Worm (Caenorhabditis elegans) whole organism, L4 larva: ENCODE measurements around the gene nex-2.

Source experiments
- F10B5.3 ChIP-seq: sonication (generic microtip); optimal IDR thresholded peaks from 2 replicates; lab custom pipeline; 2016; ENCODE audit warnings: mild to moderate bottlenecking, missing genetic modification characterization, missing compliant biosample characterization
- F49E8.2 ChIP-seq: sonication (generic microtip); optimal IDR thresholded peaks from 2 replicates; lab custom pipeline; 2016; ENCODE audit warnings: missing compliant biosample characterization, mild to moderate bottlenecking, missing genetic modification characterization, borderline replicate concordance
- T26A8.4 ChIP-seq: fragments of 200-800 bp; sonication (Bioruptor generic); IDR thresholded peaks from 2 replicates; pipeline ENCODE4 v1.3.6; 2022; ENCODE audit warnings: missing genetic modification characterization, missing compliant biosample characterization
- Y105C5A.15 ChIP-seq: fragments of 200-800 bp; sonication (Bioruptor generic); IDR thresholded peaks from 2 replicates; pipeline ENCODE4 v1.3.6; 2022; ENCODE audit warnings: missing genetic modification characterization, missing compliant biosample characterization
- Y48G9A.11 ChIP-seq: fragments of 200-800 bp; sonication (Bioruptor generic); IDR thresholded peaks from 2 replicates; pipeline ENCODE4 v1.3.6; 2022; ENCODE audit warnings: missing genetic modification reagents, missing genetic modification characterization, missing compliant biosample characterization
- Y75B8A.6 ChIP-seq: fragments of 200-800 bp; sonication (Bioruptor generic); IDR thresholded peaks from 2 replicates; pipeline ENCODE4 v1.3.6; 2022; ENCODE audit warnings: missing genetic modification reagents, missing genetic modification characterization, missing compliant biosample characterization
- aha-1 ChIP-seq: fragments of 150-350 bp; peaks from one replicate; lab custom pipeline; 2014; ENCODE audit warnings: missing biosample characterization, missing genetic modification characterization
- arid-1 ChIP-seq: fragments of 200-800 bp; sonication (Bioruptor generic); conservative IDR thresholded peaks from 2 replicates; pipeline ENCODE4 v1.3.6; 2022; ENCODE audit warnings: missing genetic modification reagents, missing genetic modification characterization, missing compliant biosample characterization
- ceh-28 ChIP-seq: fragments of 150-350 bp; optimal IDR thresholded peaks from 2 replicates; lab custom pipeline; 2014; ENCODE audit warnings: missing biosample characterization, missing genetic modification reagents, missing genetic modification characterization
- ceh-44 ChIP-seq: fragments of 200-800 bp; sonication (Bioruptor generic); IDR thresholded peaks from 2 replicates; pipeline ENCODE4 v1.3.6; 2022; ENCODE audit warnings: missing genetic modification reagents, missing genetic modification characterization, missing compliant biosample characterization
- ceh-62 ChIP-seq: sonication (generic microtip); optimal IDR thresholded peaks from 2 replicates; lab custom pipeline; 2017; ENCODE audit warnings: missing biosample characterization, missing genetic modification characterization
- ces-1 ChIP-seq: fragments of 150-350 bp; sonication (generic microtip); optimal IDR thresholded peaks from 4 replicates; lab custom pipeline; 2014; ENCODE audit warnings: missing biosample characterization, missing genetic modification reagents, missing genetic modification characterization
- daf-16 ChIP-seq, 3 experiments: sonication (generic microtip); optimal IDR thresholded peaks; 2 replicates each; lab custom pipeline; 2016 to 2017; ENCODE audit warnings: missing genetic modification characterization in 3 of 3, missing genetic modification reagents in 3 of 3, mild to moderate bottlenecking in 2 of 3, missing compliant biosample characterization in 2 of 3, missing biosample characterization in 1 of 3, moderate library complexity in 1 of 3
- daf-19 ChIP-seq: fragments of 200-800 bp; sonication (Bioruptor generic); conservative IDR thresholded peaks from 2 replicates; pipeline ENCODE4 v1.3.6; 2022; ENCODE audit warnings: missing genetic modification characterization, missing compliant biosample characterization
- daf-8 ChIP-seq: fragments of 200-800 bp; sonication (Bioruptor generic); IDR thresholded peaks from 2 replicates; pipeline ENCODE4 v1.3.6; 2022; ENCODE audit warnings: missing genetic modification characterization, missing compliant biosample characterization
- dmd-9 ChIP-seq: fragments of 200-800 bp; sonication (Bioruptor generic); IDR thresholded peaks from 2 replicates; pipeline ENCODE4 v1.3.6; 2022; ENCODE audit warnings: missing genetic modification reagents, missing genetic modification characterization, missing compliant biosample characterization
- dpl-1 ChIP-seq: fragments of 150-350 bp; optimal IDR thresholded peaks from 2 replicates; lab custom pipeline; 2014; ENCODE audit warnings: missing biosample characterization, missing genetic modification reagents, missing genetic modification characterization
- dve-1 ChIP-seq: sonication (generic microtip); optimal IDR thresholded peaks from 2 replicates; lab custom pipeline; 2017; ENCODE audit warnings: antibody characterized with exemption, mild to moderate bottlenecking, missing genetic modification characterization, missing compliant biosample characterization; ENCODE audit not compliant: insufficient read depth
- egl-27 ChIP-seq: sonication (generic microtip); optimal IDR thresholded peaks from 3 replicates; lab custom pipeline; 2017; ENCODE audit warnings: missing biosample characterization, missing genetic modification reagents, missing genetic modification characterization
- egl-43 ChIP-seq: fragments of 200-800 bp; sonication (Bioruptor generic); IDR thresholded peaks from 2 replicates; pipeline ENCODE4 v1.3.6; 2022; ENCODE audit warnings: missing genetic modification reagents, missing genetic modification characterization, missing compliant biosample characterization
- hif-1 ChIP-seq, 2 experiments: sonication (generic microtip); optimal IDR thresholded peaks; 2 replicates each; lab custom pipeline; 2016 to 2017; ENCODE audit warnings: missing compliant biosample characterization in 2 of 2, missing genetic modification characterization in 2 of 2, missing genetic modification reagents in 2 of 2, missing genotype in 2 of 2, mild to moderate bottlenecking in 1 of 2
- hlh-11 ChIP-seq: fragments of 200-800 bp; sonication (Bioruptor generic); optimal IDR thresholded peaks from 2 replicates; lab custom pipeline; 2018; ENCODE audit warnings: mild to moderate bottlenecking, missing genetic modification characterization, missing compliant biosample characterization
- hlh-30 ChIP-seq: sonication (generic microtip); optimal IDR thresholded peaks from 2 replicates; lab custom pipeline; 2017; ENCODE audit warnings: antibody characterized with exemption, mild to moderate bottlenecking, missing genetic modification characterization, missing compliant biosample characterization; ENCODE audit not compliant: insufficient read depth
- jun-1 ChIP-seq: fragments of 150-350 bp; optimal IDR thresholded peaks from 2 replicates; lab custom pipeline; 2014; ENCODE audit warnings: missing biosample characterization, missing genetic modification reagents, missing genetic modification characterization
- lim-7 ChIP-seq: fragments of 200-800 bp; sonication (Bioruptor generic); IDR thresholded peaks from 2 replicates; pipeline ENCODE4 v1.3.6; 2022; ENCODE audit warnings: missing genetic modification characterization, missing compliant biosample characterization
- lin-13 ChIP-seq: fragments of 150-350 bp; optimal IDR thresholded peaks from 2 replicates; lab custom pipeline; 2014; ENCODE audit warnings: missing biosample characterization, missing genetic modification reagents, missing genetic modification characterization
- lin-38 ChIP-seq: fragments of 200-800 bp; sonication (Bioruptor generic); IDR thresholded peaks from 2 replicates; pipeline ENCODE4 v1.3.6; 2022; ENCODE audit warnings: missing genetic modification reagents, missing genetic modification characterization, missing compliant biosample characterization
- lsy-2 ChIP-seq, 2 experiments: fragments of 150-350 bp in 1 of 2; sonication (generic microtip) in 1 of 2; optimal IDR thresholded peaks; 2 replicates each; lab custom pipeline; 2014 to 2017; ENCODE audit warnings: missing biosample characterization in 2 of 2, missing genetic modification characterization in 2 of 2
- mes-2 ChIP-seq: sonication (generic microtip); optimal IDR thresholded peaks from 2 replicates; lab custom pipeline; 2016; ENCODE audit warnings: missing genotype, mild to moderate bottlenecking, missing genetic modification characterization, missing compliant biosample characterization; ENCODE audit not compliant: poor library complexity, severe bottlenecking
- mxl-2 ChIP-seq: fragments of 200-800 bp; sonication (Bioruptor generic); conservative IDR thresholded peaks from 2 replicates; pipeline ENCODE4 v1.3.6; 2022; ENCODE audit warnings: missing genetic modification reagents, missing genetic modification characterization, missing compliant biosample characterization
- nhr-10 ChIP-seq: fragments of 150-350 bp; optimal IDR thresholded peaks from 2 replicates; lab custom pipeline; 2014; ENCODE audit warnings: missing biosample characterization, missing genetic modification characterization
- nhr-11 ChIP-seq: fragments of 150-350 bp; optimal IDR thresholded peaks from 2 replicates; lab custom pipeline; 2014; ENCODE audit warnings: missing biosample characterization, missing genetic modification characterization
- nhr-111 ChIP-seq: fragments of 200-800 bp; sonication (Bioruptor generic); optimal IDR thresholded peaks from 2 replicates; lab custom pipeline; 2018; ENCODE audit warnings: mild to moderate bottlenecking, missing genetic modification characterization, missing compliant biosample characterization
- nhr-42 ChIP-seq: fragments of 200-800 bp; sonication (Bioruptor generic); IDR thresholded peaks from 2 replicates; pipeline ENCODE4 v1.3.6; 2022; ENCODE audit warnings: missing genetic modification characterization, missing compliant biosample characterization
- nhr-76 ChIP-seq: fragments of 150-350 bp; optimal IDR thresholded peaks from 2 replicates; lab custom pipeline; 2014; ENCODE audit warnings: missing biosample characterization, missing genetic modification characterization
- pha-4 ChIP-seq, 2 experiments: fragments of 150-350 bp in 1 of 2; fragments of 200-800 bp in 1 of 2; sonication (Bioruptor generic) in 1 of 2; IDR thresholded peaks in 1 of 2; optimal IDR thresholded peaks in 1 of 2; 2 replicates each; pipeline versions ENCODE4 v1.3.6 to Lab custom; 2014 to 2022; ENCODE audit warnings: missing genetic modification characterization in 2 of 2, missing genetic modification reagents in 2 of 2, missing biosample characterization in 1 of 2, missing compliant biosample characterization in 1 of 2
- php-3 ChIP-seq: fragments of 200-800 bp; sonication (Bioruptor generic); IDR thresholded peaks from 2 replicates; pipeline ENCODE4 v1.3.6; 2022; ENCODE audit warnings: missing genetic modification reagents, missing genetic modification characterization, missing compliant biosample characterization
- set-16 ChIP-seq: fragments of 200-800 bp; sonication (Bioruptor generic); IDR thresholded peaks from 2 replicates; pipeline ENCODE4 v1.3.6; 2022; ENCODE audit warnings: missing genetic modification reagents, missing genetic modification characterization, missing compliant biosample characterization
- snpc-1.2 ChIP-seq: fragments of 200-800 bp; sonication (Bioruptor generic); IDR thresholded peaks from 2 replicates; pipeline ENCODE4 v1.3.6; 2022; ENCODE audit warnings: missing genetic modification reagents, missing genetic modification characterization, missing compliant biosample characterization
- unc-130 ChIP-seq: sonication (generic microtip); optimal IDR thresholded peaks from 2 replicates; lab custom pipeline; 2016; ENCODE audit warnings: missing genetic modification reagents, missing genetic modification characterization, missing compliant biosample characterization
- zfp-3 ChIP-seq: fragments of 200-800 bp; sonication (Bioruptor generic); conservative IDR thresholded peaks from 2 replicates; pipeline ENCODE4 v1.3.6; 2022; ENCODE audit warnings: missing genetic modification reagents, missing genetic modification characterization, missing compliant biosample characterization

The nex-2 gene

ce11 chrIII:10326327-10326726 lies 3.9 kb downstream of the nex-2 start:
- TF ChIP-seq egl-27 (tag; lab: Kevin White, UChicago) (no peak), set-16 (GFP tag; lab: Robert Waterston, UW) (peak; percentile 79), mxl-2 (GFP tag; lab: Robert Waterston, UW) (no peak), nhr-10 (no peak), daf-19 (GFP tag; lab: Robert Waterston, UW) (no peak), egl-43 (GFP tag; lab: Robert Waterston, UW) (peak; percentile 61; the same call in 1 of the 2 replicates)

- TF ChIP-seq dpl-1 (peak; percentile 37), php-3 (GFP tag; lab: Robert Waterston, UW) (no peak)
- TF ChIP-seq, all 104 proteins: peak for 1
Measured at ce11 chrIII:10320788-10321187, 9.4 kb downstream of the nex-2 start, which contains the start of gene sas-7. TSS of gene sas-7 (plus strand) at chrIII:10321019.

ce11 chrIII:10320228-10320705 lies 10.0 kb downstream of the nex-2 start:
- peak; percentile 74 for TF ChIP-seq unc-130 (GFP tag; lab: Kevin White, UChicago)
- TF ChIP-seq Y48G9A.11 (GFP tag; lab: Robert Waterston, UW): 0 out of 2 replicates have a peak, but pooled peaks have one; percentile 59
- TF ChIP-seq lin-38 (GFP tag; lab: Robert Waterston, UW): peak; percentile 79
- peak; percentile 69; the same call in 1 of the 2 replicates for TF ChIP-seq snpc-1.2 (GFP tag; lab: Robert Waterston, UW)
- TF ChIP-seq mes-2 (tag; lab: Kevin White, UChicago): peak; percentile 3
- TF ChIP-seq arid-1 (GFP tag; lab: Robert Waterston, UW): peak; percentile 27; the same call in 1 of the 2 replicates
- peak; percentile 43 for TF ChIP-seq F49E8.2 (tag; lab: Kevin White, UChicago)
- TF ChIP-seq ceh-44 (GFP tag; lab: Robert Waterston, UW): 0 out of 2 replicates have a peak, but pooled peaks have one; percentile 4
- TF ChIP-seq T26A8.4 (GFP tag; lab: Robert Waterston, UW): 0 out of 2 replicates have a peak, but pooled peaks have one; percentile 22
- TF ChIP-seq, all 104 proteins: peak for 9; not testable (repeated sequence) for 95

- TF ChIP-seq nhr-11 (tag; lab: Kevin White, UChicago) (no peak), ceh-28 (tag; lab: Kevin White, UChicago) (peak; percentile 69), daf-16 (GFP tag; optimal IDR thresholded peaks at IDR 0.05; lab: Kevin White, UChicago) (no peak), daf-16 (tag; optimal IDR thresholded peaks at IDR 0.05; lab: Kevin White, UChicago) (peak; percentile 40), nhr-42 (GFP tag; lab: Robert Waterston, UW) (no peak), pha-4 (GFP tag; IDR thresholded peaks at IDR 0.05; lab: Robert Waterston, UW) (no peak), pha-4 (tag; optimal IDR thresholded peaks at IDR 0.05; lab: Kevin White, UChicago) (peak; percentile 7), aha-1 (tag; lab: Kevin White, UChicago) (no peak), ces-1 (GFP tag; lab: Kevin White, UChicago) (no peak), lin-38 (GFP tag; lab: Robert Waterston, UW) (peak; percentile 93), hlh-30 (tag; lab: Kevin White, UChicago) (peak; percentile 61), Y105C5A.15 (GFP tag; lab: Robert Waterston, UW) (no peak), lsy-2 (tag; optimal IDR thresholded peaks at IDR 0.05; lab: Kevin White, UChicago) (peak in 1 of 2 experiments; percentile 79), ceh-62 (tag; lab: Kevin White, UChicago) (no peak), zfp-3 (GFP tag; lab: Robert Waterston, UW) (no peak), dpl-1 (peak; percentile 45), mes-2 (tag; lab: Kevin White, UChicago) (peak; percentile 71), Y75B8A.6 (GFP tag; lab: Robert Waterston, UW) (no peak), lim-7 (no peak), dmd-9 (GFP tag; lab: Robert Waterston, UW) (no peak), egl-43 (GFP tag; lab: Robert Waterston, UW) (no peak), nhr-111 (no peak), lin-13 (GFP tag; lab: Kevin White, UChicago) (peak; percentile 45), daf-8 (GFP tag; lab: Robert Waterston, UW) (no peak), nhr-76 (no peak), php-3 (GFP tag; lab: Robert Waterston, UW) (no peak), F10B5.3 (no peak), jun-1 (tag; lab: Kevin White, UChicago) (no peak), hlh-11 (tag; lab: Kevin White, UChicago) (peak; percentile 12), hif-1 (tag; optimal IDR thresholded peaks at IDR 0.05; lab: Kevin White, UChicago) (peak in 1 of 2 experiments; percentile 44), set-16 (GFP tag; lab: Robert Waterston, UW) (no peak), dve-1 (tag; lab: Kevin White, UChicago) (no peak)
Measured at ce11 chrIII:10318755-10319154, 11.5 kb downstream of the nex-2 start, which contains the start of gene unc-69. TSS of gene unc-69 (plus strand) at chrIII:10318939.
